Worm (Caenorhabditis elegans): Measurements from ENCODE around the gene F43B10.1.

DNA sequence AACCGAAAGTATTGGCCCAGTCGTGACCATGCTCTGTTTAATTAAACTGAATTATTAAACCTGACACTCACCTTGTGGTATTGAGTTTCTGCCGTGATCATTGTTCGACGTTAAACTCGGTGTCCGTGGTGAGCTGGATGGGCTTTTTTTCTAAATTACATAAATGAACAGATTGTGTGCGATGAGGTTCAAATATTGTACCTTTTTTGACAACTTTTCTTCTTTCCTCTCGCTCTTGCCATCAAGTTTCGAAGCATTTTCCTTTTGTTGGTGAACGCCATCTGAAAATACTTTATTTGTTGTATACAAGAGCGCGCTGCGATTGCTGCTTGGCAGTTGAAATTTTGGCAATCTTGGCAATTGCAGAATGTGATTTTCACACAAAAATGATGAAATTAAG lies 25.3 kb upstream of the F43B10.1 start, which contains the start of gene F22H10.11:
- TF ChIP-seq dpl-1 (GFP tag; optimal IDR thresholded peaks at IDR 0.05) = no peak
- TF ChIP-seq nhr-6 (tag; optimal IDR thresholded peaks at IDR 0.05) = no peak
- no peak for TF ChIP-seq zip-11 (GFP tag; IDR thresholded peaks at IDR 0.05)
- no peak for TF ChIP-seq nhr-237 (tag; optimal IDR thresholded peaks at IDR 0.05)
- TF ChIP-seq unc-130 (GFP tag; optimal IDR thresholded peaks at IDR 0.05) = no peak
- TF ChIP-seq lin-29 (GFP tag; IDR thresholded peaks at IDR 0.05) = no peak
- no peak for TF ChIP-seq ceh-82 (tag; optimal IDR thresholded peaks at IDR 0.05)
- TF ChIP-seq gei-8 (GFP tag; optimal IDR thresholded peaks at IDR 0.05) = no peak
- TF ChIP-seq set-16 (GFP tag; IDR thresholded peaks at IDR 0.05) = no peak
- TF ChIP-seq snpc-4 (tag; optimal IDR thresholded peaks at IDR 0.05) = no peak
- TF ChIP-seq nhr-25 (tag; optimal IDR thresholded peaks at IDR 0.05; ENCODE audit: borderline replicate concordance, insufficient read depth) = no peak
- TF ChIP-seq mes-2 (tag; optimal IDR thresholded peaks at IDR 0.05; ENCODE audit: poor library complexity, severe bottlenecking) = no peak
- no peak for TF ChIP-seq unc-62 (GFP tag; optimal IDR thresholded peaks at IDR 0.05 in 1 of 2)
- no peak for TF ChIP-seq unc-62 (tag; optimal IDR thresholded peaks at IDR 0.05)

Data from whole organism, L4 larva.